Fruit fly (Drosophila melanogaster): ENCODE results near the gene CG7655.

CG7655 gene

DNA sequence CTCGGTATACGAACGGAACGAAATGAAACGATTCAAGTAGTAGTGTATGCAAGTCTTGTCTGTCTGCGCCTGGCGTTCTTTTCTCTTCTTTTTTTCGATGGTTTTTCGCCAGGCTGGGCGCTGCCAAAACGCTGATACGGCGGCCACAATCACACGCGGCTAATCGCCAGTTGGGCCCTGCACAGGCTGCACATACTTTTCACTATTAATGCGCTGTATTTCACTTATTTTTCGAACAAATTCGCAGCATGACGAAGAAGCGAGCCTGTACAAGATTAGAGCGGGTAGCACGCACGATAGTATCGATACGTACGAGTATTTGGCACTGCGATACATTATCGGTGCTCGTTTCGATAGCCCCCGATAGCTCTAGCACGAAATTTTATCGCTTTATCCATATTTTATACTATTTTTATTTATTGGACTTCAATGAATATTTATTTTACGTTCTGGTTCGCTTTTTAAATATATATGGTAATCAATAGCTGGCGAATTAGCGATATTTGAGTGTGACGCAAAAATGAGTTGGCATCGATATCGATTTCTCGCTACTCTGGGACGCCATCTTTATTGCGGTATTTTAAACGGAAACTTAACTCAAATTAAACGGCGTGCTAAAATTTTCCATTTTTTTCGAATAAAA is 35.7 kb downstream of the CG7655 start, which contains the start of gene osa:
osa (minus strand) TSS at position 300 of the 643 bp plus-strand sequence.
- TF ChIP-seq CG12605 (GFP tag; IDR thresholded peaks at IDR 0.05): no peak
- TF ChIP-seq gl (tag; optimal IDR thresholded peaks at IDR 0.05): no peak
- no peak for TF ChIP-seq CG17806 (tag; optimal IDR thresholded peaks at IDR 0.05)
- no peak for TF ChIP-seq CG13204 (GFP tag; optimal IDR thresholded peaks at IDR 0.05)
- TF ChIP-seq CG14655 (GFP tag; optimal IDR thresholded peaks at IDR 0.05): no peak
- TF ChIP-seq fd96Ca (GFP tag; IDR thresholded peaks at IDR 0.05): no peak
- peak; percentile 50 for TF ChIP-seq Pif1B (GFP tag; optimal IDR thresholded peaks at IDR 0.05)
- TF ChIP-seq EcR (GFP tag; optimal IDR thresholded peaks at IDR 0.05): peak; percentile 3

- TF ChIP-seq CG32121 (GFP tag; IDR thresholded peaks at IDR 0.05) (no peak), D1 (tag; optimal IDR thresholded peaks at IDR 0.05) (peak; percentile 60), Pif1B (GFP tag; optimal IDR thresholded peaks at IDR 0.05) (peak; percentile 17)
These were observed 36.5 kb downstream of the CG7655 start, which contains the start of gene Pxt for dm6 chr3R:17718760-17719625. TSS of gene Pxt (plus strand) at chr3R:17719454.

DNA sequence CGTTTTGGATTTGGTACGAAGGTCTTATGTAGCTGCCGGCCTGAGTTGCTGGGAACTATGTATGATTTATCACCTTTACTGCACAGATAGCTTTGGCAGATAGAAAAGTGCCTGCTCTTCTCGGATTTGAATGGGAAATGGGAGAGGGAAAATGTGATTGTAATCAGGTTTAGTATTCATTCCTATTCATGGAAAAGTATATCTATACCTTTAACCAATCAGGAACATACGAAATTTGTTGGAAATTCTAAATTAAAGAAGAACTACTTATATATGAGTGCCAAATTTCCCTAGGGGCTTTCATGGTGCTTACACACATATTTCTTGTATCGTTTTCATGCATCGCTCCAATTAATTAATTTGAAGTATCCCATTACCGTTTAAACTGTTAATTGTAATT is 42.5 kb downstream of the CG7655 start, which contains the start of gene Atg8b:
Atg8b (minus strand) TSS at position 101 of the 400 bp plus-strand sequence.
- TF ChIP-seq CG8301 (tag; optimal IDR thresholded peaks at IDR 0.05) (no peak), D1 (tag; optimal IDR thresholded peaks at IDR 0.05) (no peak), CG9948 (tag; optimal IDR thresholded peaks at IDR 0.05) (no peak), CG8159 (tag; optimal IDR thresholded peaks at IDR 0.05) (no peak), CG15710 (tag; optimal IDR thresholded peaks at IDR 0.05) (no peak), CG34367 (tag; optimal IDR thresholded peaks at IDR 0.05) (no peak), rn (GFP tag; IDR thresholded peaks at IDR 0.05) (no peak)

DNA sequence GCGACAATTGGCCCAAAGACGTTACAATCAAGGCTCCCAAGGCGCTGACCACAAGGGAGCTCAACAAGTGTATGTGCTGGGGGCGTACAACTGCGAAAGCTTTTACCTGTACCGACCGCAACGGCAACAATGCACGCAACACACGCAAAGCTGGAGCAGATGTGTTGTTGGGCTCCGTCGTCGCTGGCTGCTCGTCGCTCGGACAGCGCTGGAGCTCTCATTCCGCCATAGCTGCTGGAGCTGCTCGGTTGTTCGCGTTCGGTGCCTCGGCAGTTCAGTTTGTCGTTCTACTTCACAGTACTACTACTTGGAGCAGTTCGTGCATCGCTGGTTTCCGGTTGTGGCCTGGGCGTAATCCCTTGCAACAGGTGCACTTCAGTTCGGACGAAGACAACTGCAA is 43.1 kb downstream of the CG7655 start, which contains the start of gene Lgr1:
Lgr1 (plus strand) TSS at position 220 of the 400 bp plus-strand sequence.
- TF ChIP-seq CG17806 (tag; optimal IDR thresholded peaks at IDR 0.05) (no peak), EcR (GFP tag; optimal IDR thresholded peaks at IDR 0.05) (no peak), CG4496 (GFP tag; IDR thresholded peaks at IDR 0.05) (peak; percentile 66)

DNA sequence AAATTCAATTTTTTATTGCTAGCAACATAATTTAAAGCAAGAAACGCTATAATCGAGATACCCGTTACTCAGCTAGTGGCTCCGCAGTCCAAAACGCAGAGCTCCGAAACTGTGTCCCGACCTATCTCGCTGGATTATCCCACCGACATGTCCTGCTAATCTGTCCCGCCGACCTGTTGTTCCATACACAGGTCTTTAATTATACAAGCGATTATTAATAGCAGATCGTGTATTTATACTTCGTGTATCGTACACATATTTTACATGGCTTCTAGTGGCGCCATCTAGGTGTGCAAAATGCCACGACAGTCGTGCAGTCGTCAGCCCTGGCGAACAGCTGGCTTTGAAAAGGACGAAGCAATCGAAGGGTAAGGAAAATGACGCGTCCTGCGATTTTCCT is 50.8 kb downstream of the CG7655 start, which contains the start of gene CG14321:
CG14321 (plus strand) TSS at position 338 of the 400 bp plus-strand sequence.
- TF ChIP-seq rn (GFP tag; IDR thresholded peaks at IDR 0.05): no peak
- TF ChIP-seq Ets98B (GFP tag; IDR thresholded peaks at IDR 0.05): no peak
- TF ChIP-seq Pif1B (GFP tag; optimal IDR thresholded peaks at IDR 0.05): no peak
- TF ChIP-seq CG15710 (tag; optimal IDR thresholded peaks at IDR 0.05): no peak
- no peak for TF ChIP-seq CG17806 (tag; optimal IDR thresholded peaks at IDR 0.05)
- no peak for TF ChIP-seq CG8159 (tag; optimal IDR thresholded peaks at IDR 0.05)
- no peak for TF ChIP-seq CG4496 (GFP tag; IDR thresholded peaks at IDR 0.05)
- no peak for TF ChIP-seq D1 (tag; optimal IDR thresholded peaks at IDR 0.05)
- TF ChIP-seq CG9948 (tag; optimal IDR thresholded peaks at IDR 0.05): no peak
